Fruit fly (Drosophila melanogaster) whole organism, prepupa: ENCODE measurements around the gene CG13074.

ENCODE experiments used
- CG32006 ChIP-seq: fragments of 200-800 bp; sonication (Bioruptor generic); optimal IDR thresholded peaks from 3 replicates; lab custom pipeline; 2017; ENCODE audit warnings: missing biosample characterization, mild to moderate bottlenecking, missing genetic modification characterization
- Eip78C ChIP-seq: fragments of 200-800 bp; sonication (Bioruptor generic); peaks from one replicate; lab custom pipeline; 2016; ENCODE audit warnings: missing biosample characterization, missing genetic modification characterization
- Met ChIP-seq: fragments of 200-800 bp; sonication (Bioruptor generic); optimal IDR thresholded peaks from 3 replicates; lab custom pipeline; 2016; ENCODE audit warnings: missing biosample characterization, missing genetic modification characterization
- Smox ChIP-seq: fragments of 200-800 bp; sonication (Bioruptor generic); optimal IDR thresholded peaks from 3 replicates; lab custom pipeline; 2016; ENCODE audit warnings: missing biosample characterization, missing genetic modification characterization
- pdm3 ChIP-seq: fragments of 200-800 bp; sonication (Bioruptor generic); optimal IDR thresholded peaks from 3 replicates; lab custom pipeline; 2016; ENCODE audit warnings: missing biosample characterization, missing genetic modification characterization

dm6 chr3L:16121791-16122190 lies 24.5 kb upstream of the CG13074 start, which contains the start of gene Strump:
- TF ChIP-seq Eip78C (GFP tag; lab: Kevin White, UChicago) (no peak), Smox (GFP tag; lab: Kevin White, UChicago) (no peak), pdm3 (GFP tag; lab: Kevin White, UChicago) (no peak), Met (GFP tag; lab: Kevin White, UChicago) (no peak), CG32006 (GFP tag; lab: Kevin White, UChicago) (no peak)
